Worm (Caenorhabditis elegans): ENCODE results near the gene C45G9.4.

The C45G9.4 gene

DNA sequence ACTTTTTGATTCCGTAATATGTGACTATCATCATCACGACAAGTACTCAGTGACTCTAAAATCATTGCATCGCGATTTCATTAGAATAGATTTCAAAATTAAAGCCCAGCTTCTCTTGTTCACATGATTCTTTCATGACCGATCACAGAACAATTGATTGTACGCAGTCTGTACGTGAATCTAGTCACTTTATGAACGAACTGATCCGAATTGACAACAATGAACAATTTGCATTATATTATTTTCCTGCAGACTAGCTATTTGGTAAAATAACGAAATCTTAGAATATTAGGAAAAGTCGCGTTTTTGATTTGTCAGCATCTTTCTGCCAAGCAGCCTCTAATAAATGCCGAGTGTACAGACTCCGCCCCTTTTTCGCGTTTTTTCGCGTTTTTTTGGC is 37.0 kb downstream of the C45G9.4 start:
- TF ChIP-seq lir-1 (GFP tag; conservative IDR thresholded peaks at IDR 0.05) (no peak), F52B5.7 (tag; optimal IDR thresholded peaks at IDR 0.05) (no peak), pbrm-1 (GFP tag; IDR thresholded peaks at IDR 0.05) (no peak), F39B2.1 (GFP tag; IDR thresholded peaks at IDR 0.05) (no peak)

DNA sequence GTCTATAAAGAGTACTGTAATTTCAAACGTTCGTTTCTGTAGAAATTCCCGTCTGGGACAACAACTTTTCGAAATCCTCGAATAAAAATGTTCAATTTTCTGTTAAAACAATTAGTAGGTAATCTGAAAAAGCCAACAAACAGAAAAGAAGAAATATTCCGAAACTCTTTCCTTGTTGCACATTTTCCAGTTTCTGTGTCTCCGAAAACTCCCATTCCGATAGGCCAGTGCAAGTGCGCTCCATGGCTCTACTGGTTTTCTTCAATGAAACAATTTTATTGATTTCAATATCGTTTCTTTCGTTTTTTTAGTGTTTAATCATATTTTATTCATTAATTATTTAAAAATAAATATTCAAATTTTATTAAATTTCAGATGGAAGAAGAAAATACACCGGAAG is 40.1 kb downstream of the C45G9.4 start, which contains the start of gene F54D8.6:
TSS of gene F54D8.6 (plus strand) at position 370 of the 400 bp plus-strand sequence.
- no peak for TF ChIP-seq madf-8 (GFP tag; conservative IDR thresholded peaks at IDR 0.05)
- peak; percentile 15 for TF ChIP-seq K12H6.12 (tag; optimal IDR thresholded peaks at IDR 0.05)
- no peak for TF ChIP-seq egl-18 (GFP tag; IDR thresholded peaks at IDR 0.05)
- no peak for TF ChIP-seq madf-3 (GFP tag; IDR thresholded peaks at IDR 0.05)
- no peak for TF ChIP-seq xnd-1 (tag; optimal IDR thresholded peaks at IDR 0.05)
- 0 out of 2 replicates have a peak, but pooled peaks have one; percentile 19 for TF ChIP-seq attf-3 (GFP tag; conservative IDR thresholded peaks at IDR 0.05)
- no peak for TF ChIP-seq B0019.2 (GFP tag; conservative IDR thresholded peaks at IDR 0.05)
- TF ChIP-seq attf-5 (GFP tag; optimal IDR thresholded peaks at IDR 0.05): peak; percentile 8
- TF ChIP-seq lsl-1 (GFP tag; optimal IDR thresholded peaks at IDR 0.05): peak; percentile 3
- TF ChIP-seq ztf-6 (GFP tag; IDR thresholded peaks at IDR 0.05): no peak
- no peak for TF ChIP-seq pha-4 (tag; optimal IDR thresholded peaks at IDR 0.05)
- no peak for TF ChIP-seq ztf-18 (tag; optimal IDR thresholded peaks at IDR 0.05)
- TF ChIP-seq F23B12.7 (tag; optimal IDR thresholded peaks at IDR 0.05; ENCODE audit: insufficient read depth): peak; percentile 67
- TF ChIP-seq lir-1 (GFP tag; conservative IDR thresholded peaks at IDR 0.05): no peak
- TF ChIP-seq mcd-1 (GFP tag; IDR thresholded peaks at IDR 0.05): peak; percentile 82
- TF ChIP-seq hmg-20 (GFP tag; IDR thresholded peaks at IDR 0.05): no peak
- peak; percentile 91 for TF ChIP-seq ceh-100 (GFP tag; IDR thresholded peaks at IDR 0.05)
- TF ChIP-seq bed-1 (GFP tag; IDR thresholded peaks at IDR 0.05): no peak
- TF ChIP-seq let-526 (GFP tag; IDR thresholded peaks at IDR 0.05): no peak

DNA sequence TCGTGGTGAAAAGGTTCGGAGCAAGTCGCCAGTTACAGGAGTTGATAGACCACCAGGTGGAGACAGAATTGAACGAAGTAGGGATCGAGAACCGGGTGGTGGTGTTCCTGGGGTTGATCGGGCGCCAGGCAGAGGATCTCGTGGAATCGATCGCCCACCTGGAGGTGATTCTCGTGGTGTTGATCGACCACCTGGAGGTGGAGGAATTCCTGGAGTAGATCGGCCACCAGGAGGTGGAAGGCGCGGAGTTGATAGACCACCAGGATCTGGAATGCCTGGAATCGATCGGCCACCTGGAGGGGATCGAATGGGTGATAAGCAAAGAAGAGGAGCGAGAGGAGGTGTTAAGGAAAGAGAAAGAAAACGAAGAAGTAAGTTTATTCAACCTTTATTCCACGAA is 43.0 kb downstream of the C45G9.4 start:
- TF ChIP-seq zfh-2 (GFP tag; conservative IDR thresholded peaks at IDR 0.05) (peak; percentile 84), hlh-12 (tag; optimal IDR thresholded peaks at IDR 0.05) (no peak)

DNA sequence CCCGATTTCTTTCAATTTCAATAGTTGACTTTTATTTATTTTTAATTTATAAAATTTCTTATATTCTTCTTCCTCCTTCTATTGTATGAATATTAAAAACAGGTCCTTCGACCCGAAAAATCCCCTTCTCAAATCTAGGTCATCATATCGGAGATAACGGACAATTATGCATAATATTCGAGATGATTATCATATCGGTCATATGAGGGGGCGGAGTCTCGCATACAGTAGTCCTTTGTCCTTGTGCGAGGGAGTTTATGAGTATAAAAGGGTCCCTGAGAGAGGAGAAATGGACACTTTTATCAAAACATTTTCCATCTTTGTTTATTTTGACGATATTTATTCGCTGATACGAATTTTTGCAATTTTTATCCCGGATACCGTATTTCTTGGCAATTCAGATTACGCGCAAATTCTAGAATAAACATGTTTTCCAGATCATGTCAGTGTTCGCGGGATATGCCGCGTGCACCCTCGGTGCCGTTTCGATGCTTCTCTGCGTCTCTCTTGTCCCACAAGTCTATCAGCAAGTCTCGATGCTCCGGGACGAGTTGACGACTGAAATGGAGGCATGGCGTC is 44.5 kb downstream of the C45G9.4 start, which contains the start of gene dpy-17:
TSS of gene dpy-17 (plus strand) at position 438 of the 579 bp plus-strand sequence.
- TF ChIP-seq egrh-3 (GFP tag; IDR thresholded peaks at IDR 0.05) (no peak), repo-1 (tag; optimal IDR thresholded peaks at IDR 0.05) (peak; percentile 35)

DNA sequence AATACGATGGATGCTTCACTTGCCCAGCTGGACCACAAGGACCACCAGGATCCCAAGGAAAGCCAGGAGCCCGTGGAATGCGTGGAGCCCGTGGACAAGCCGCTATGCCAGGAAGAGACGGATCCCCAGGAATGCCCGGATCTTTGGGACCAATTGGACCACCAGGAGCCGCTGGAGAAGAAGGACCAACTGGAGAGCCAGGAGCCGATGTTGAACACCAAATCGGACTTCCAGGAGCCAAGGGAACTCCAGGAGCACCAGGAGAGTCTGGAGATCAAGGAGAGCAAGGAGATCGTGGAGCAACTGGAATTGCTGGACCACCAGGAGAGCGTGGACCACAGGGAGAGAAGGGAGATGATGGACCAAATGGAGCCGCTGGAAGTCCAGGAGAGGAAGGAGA is 45.5 kb downstream of the C45G9.4 start:
- TF ChIP-seq F57C9.4 (tag; optimal IDR thresholded peaks at IDR 0.05): no peak
- no peak for TF ChIP-seq egl-18 (GFP tag; IDR thresholded peaks at IDR 0.05)
- no peak for TF ChIP-seq madf-10 (tag; optimal IDR thresholded peaks at IDR 0.05)
- peak; percentile 83 for TF ChIP-seq zfh-2 (GFP tag; conservative IDR thresholded peaks at IDR 0.05)
- no peak for TF ChIP-seq repo-1 (tag; optimal IDR thresholded peaks at IDR 0.05)
- TF ChIP-seq C17E4.6 (GFP tag; IDR thresholded peaks at IDR 0.05): no peak
- TF ChIP-seq attf-6 (GFP tag; IDR thresholded peaks at IDR 0.05): no peak
- TF ChIP-seq hmg-20 (GFP tag; IDR thresholded peaks at IDR 0.05): no peak
- no peak for TF ChIP-seq ztf-28 (GFP tag; IDR thresholded peaks at IDR 0.05)
- TF ChIP-seq unc-130 (GFP tag; optimal IDR thresholded peaks at IDR 0.05): no peak
- TF ChIP-seq egrh-3 (GFP tag; IDR thresholded peaks at IDR 0.05): peak; percentile 62; the same call in 1 of the 2 replicates
- TF ChIP-seq lsl-1 (GFP tag; optimal IDR thresholded peaks at IDR 0.05): no peak
- no peak for TF ChIP-seq F23B12.7 (tag; optimal IDR thresholded peaks at IDR 0.05; ENCODE audit: insufficient read depth)
